2 fruit fly cellular contexts compared by ENCODE assay signal in genomic region chr3L:4545731-4546130, dm6.
A peak's percentile ranks its signal among the peaks of the same experiment; 100 is the strongest.
TF ChIP-seq lines count a peak whose summit lies in the region.

No protein-coding gene starts in this region.

TF ChIP-seq in whole organism, embryonic, 481 proteins besides CTCF, POLR2A, EP300 and RAD21 (continued from another document):
- no peak for TF ChIP-seq CG13624 (GFP tag; optimal IDR thresholded peaks at IDR 0.05; lab: Kevin White, UChicago)
- 0 out of 3 replicates have a peak, but pooled peaks have one; percentile 21 for TF ChIP-seq CG17361 (GFP tag; IDR thresholded peaks at IDR 0.05; lab: Robert Waterston, UW)
- peak; percentile 7 for TF ChIP-seq CG10979 (tag; optimal IDR thresholded peaks at IDR 0.05; lab: Kevin White, UChicago)
- no peak for TF ChIP-seq NFAT (GFP tag; IDR thresholded peaks at IDR 0.05; lab: Robert Waterston, UW)
- peak; percentile 27 for TF ChIP-seq phol (tag; optimal IDR thresholded peaks at IDR 0.05; lab: Kevin White, UChicago)
- no peak for TF ChIP-seq CG18476 (GFP tag; optimal IDR thresholded peaks at IDR 0.05; lab: Kevin White, UChicago)
- peak; percentile 20 for TF ChIP-seq gem (tag; optimal IDR thresholded peaks at IDR 0.05; lab: Kevin White, UChicago)
- TF ChIP-seq Drgx (GFP tag; IDR thresholded peaks at IDR 0.05; lab: Robert Waterston, UW), result peak; percentile 17; the same call in 1 of the 2 replicates
- no peak for TF ChIP-seq Mes4 (GFP tag; optimal IDR thresholded peaks at IDR 0.05; lab: Kevin White, UChicago)
- no peak for TF ChIP-seq gfzf (GFP tag; optimal IDR thresholded peaks at IDR 0.05; lab: Kevin White, UChicago)
- TF ChIP-seq CG34224 (GFP tag; IDR thresholded peaks at IDR 0.05; lab: Robert Waterston, UW; ENCODE audit: partially characterized antibody), result no peak
- peak; percentile 27 for TF ChIP-seq zf30C (GFP tag; optimal IDR thresholded peaks at IDR 0.05; lab: Kevin White, UChicago)
- TF ChIP-seq z (GFP tag; IDR thresholded peaks at IDR 0.05; lab: Robert Waterston, UW), result no peak
- no peak for TF ChIP-seq slp2 (GFP tag; optimal IDR thresholded peaks at IDR 0.05; lab: Kevin White, UChicago)
- no peak for TF ChIP-seq CG12071 (GFP tag; optimal IDR thresholded peaks at IDR 0.05; lab: Kevin White, UChicago)
- TF ChIP-seq NfI (GFP tag; optimal IDR thresholded peaks at IDR 0.05; lab: Kevin White, UChicago), result no peak
- TF ChIP-seq nom (GFP tag; optimal IDR thresholded peaks at IDR 0.05; lab: Kevin White, UChicago), result no peak
- TF ChIP-seq CG3281 (GFP tag; optimal IDR thresholded peaks at IDR 0.05; lab: Kevin White, UChicago), result no peak
- TF ChIP-seq h (optimal IDR thresholded peaks at IDR 0.05; lab: Kevin White, UChicago), result no peak
- no peak for TF ChIP-seq klu (GFP tag; IDR thresholded peaks at IDR 0.05; lab: Robert Waterston, UW)
- TF ChIP-seq Fer1 (GFP tag; optimal IDR thresholded peaks at IDR 0.05; lab: Kevin White, UChicago), result no peak
- no peak for TF ChIP-seq slou (GFP tag; optimal IDR thresholded peaks at IDR 0.05; lab: Kevin White, UChicago)
- TF ChIP-seq gcm (GFP tag; optimal IDR thresholded peaks at IDR 0.05; lab: Kevin White, UChicago), result no peak
- TF ChIP-seq btn (GFP tag; optimal IDR thresholded peaks at IDR 0.05; lab: Kevin White, UChicago), result no peak
- TF ChIP-seq CG15073 (GFP tag; optimal IDR thresholded peaks at IDR 0.05; lab: Kevin White, UChicago), result no peak
- no peak for TF ChIP-seq Awh (GFP tag; IDR thresholded peaks at IDR 0.05; lab: Robert Waterston, UW)
- no peak for TF ChIP-seq sens-2 (GFP tag; IDR thresholded peaks at IDR 0.05; lab: Robert Waterston, UW)
- TF ChIP-seq NC2α (GFP tag; optimal IDR thresholded peaks at IDR 0.05; lab: Kevin White, UChicago), result no peak
- no peak for TF ChIP-seq CG6854 (GFP tag; optimal IDR thresholded peaks at IDR 0.05; lab: Kevin White, UChicago)
- TF ChIP-seq CG1603 (tag; optimal IDR thresholded peaks at IDR 0.05; lab: Kevin White, UChicago), result no peak
- no peak for TF ChIP-seq NC2β (GFP tag; optimal IDR thresholded peaks at IDR 0.05; lab: Kevin White, UChicago)
- peak; percentile 22 for TF ChIP-seq Ets65A (GFP tag; lab: Kevin White, UChicago)
- TF ChIP-seq caup (GFP tag; optimal IDR thresholded peaks at IDR 0.05; lab: Kevin White, UChicago; ENCODE audit: severe bottlenecking), result no peak
- TF ChIP-seq CG18619 (GFP tag; optimal IDR thresholded peaks at IDR 0.05; lab: Kevin White, UChicago), result no peak
- no peak for TF ChIP-seq HLHmδ (GFP tag; optimal IDR thresholded peaks at IDR 0.05; lab: Kevin White, UChicago)

TF ChIP-seq in whole organism, prepupa, 60 proteins besides CTCF, POLR2A, EP300 and RAD21 (continued from another document):
- TF ChIP-seq CG11762 (GFP tag; optimal IDR thresholded peaks at IDR 0.05; lab: Kevin White, UChicago; ENCODE audit: insufficient read depth) (peak; percentile 43), CG3032 (tag; optimal IDR thresholded peaks at IDR 0.05; lab: Kevin White, UChicago) (peak; percentile 55), Smox (GFP tag; optimal IDR thresholded peaks at IDR 0.05; lab: Kevin White, UChicago) (peak; percentile 45), CG31627 (GFP tag; optimal IDR thresholded peaks at IDR 0.05; lab: Kevin White, UChicago) (peak; percentile 54), salr (GFP tag; optimal IDR thresholded peaks at IDR 0.05; lab: Kevin White, UChicago) (peak in 1 of 2 experiments; percentile 68), Blimp-1 (GFP tag; optimal IDR thresholded peaks at IDR 0.05; lab: Kevin White, UChicago) (no peak), topi (GFP tag; optimal IDR thresholded peaks at IDR 0.05; lab: Kevin White, UChicago) (peak; percentile 63), Eip75B (GFP tag; optimal IDR thresholded peaks at IDR 0.05; lab: Kevin White, UChicago) (peak; percentile 70), eg (GFP tag; IDR thresholded peaks at IDR 0.05; lab: Robert Waterston, UW) (no peak; the same call in 1 of the 3 replicates), Eip78C (GFP tag; lab: Kevin White, UChicago) (peak; percentile 95), dsx (GFP tag; optimal IDR thresholded peaks at IDR 0.05; lab: Kevin White, UChicago; ENCODE audit: poor library complexity, severe bottlenecking) (peak; percentile 72), CG10669 (GFP tag; optimal IDR thresholded peaks at IDR 0.05; lab: Kevin White, UChicago) (peak; percentile 65), acj6 (GFP tag; optimal IDR thresholded peaks at IDR 0.05; lab: Kevin White, UChicago) (peak; percentile 71), Hr39 (GFP tag; optimal IDR thresholded peaks at IDR 0.05; lab: Kevin White, UChicago) (peak; percentile 46), esn (GFP tag; optimal IDR thresholded peaks at IDR 0.05; lab: Kevin White, UChicago) (peak; percentile 59), CG8119 (GFP tag; IDR thresholded peaks at IDR 0.05; lab: Robert Waterston, UW) (peak; percentile 59; the same call in 2 of the 3 replicates), dac (GFP tag; optimal IDR thresholded peaks at IDR 0.05; lab: Kevin White, UChicago) (peak; percentile 46), CG34406 (GFP tag; optimal IDR thresholded peaks at IDR 0.05; lab: Kevin White, UChicago) (peak; percentile 51), CG6276 (GFP tag; optimal IDR thresholded peaks at IDR 0.05; lab: Kevin White, UChicago) (peak; percentile 52), CG11902 (GFP tag; optimal IDR thresholded peaks at IDR 0.05; lab: Kevin White, UChicago) (peak; percentile 16), achi (GFP tag; optimal IDR thresholded peaks at IDR 0.05; lab: Kevin White, UChicago) (peak; percentile 61), svp (GFP tag; lab: Kevin White, UChicago) (peak; percentile 76), pdm3 (GFP tag; optimal IDR thresholded peaks at IDR 0.05; lab: Kevin White, UChicago) (peak; percentile 69), CG3919 (GFP tag; optimal IDR thresholded peaks at IDR 0.05; lab: Kevin White, UChicago) (peak; percentile 73), Lpt (GFP tag; optimal IDR thresholded peaks at IDR 0.05; lab: Kevin White, UChicago) (peak; percentile 39), ss (GFP tag; optimal IDR thresholded peaks at IDR 0.05; lab: Kevin White, UChicago) (peak in 1 of 2 experiments; percentile 56), CG8319 (GFP tag; optimal IDR thresholded peaks at IDR 0.05; lab: Kevin White, UChicago) (peak; percentile 43), Eip93F (GFP tag; optimal IDR thresholded peaks at IDR 0.05; lab: Kevin White, UChicago) (no peak), Gug (GFP tag; IDR thresholded peaks at IDR 0.05; lab: Robert Waterston, UW) (no peak), Sox14 (GFP tag; optimal IDR thresholded peaks at IDR 0.05; lab: Kevin White, UChicago) (peak; percentile 62), CG10631 (GFP tag; optimal IDR thresholded peaks at IDR 0.05; lab: Kevin White, UChicago) (peak; percentile 68), CG6163 (GFP tag; IDR thresholded peaks at IDR 0.05; lab: Robert Waterston, UW) (peak; percentile 69), CG6792 (GFP tag; optimal IDR thresholded peaks at IDR 0.05; lab: Kevin White, UChicago) (peak; percentile 65), CG9139 (GFP tag; optimal IDR thresholded peaks at IDR 0.05; lab: Kevin White, UChicago) (no peak), fd85E (GFP tag; optimal IDR thresholded peaks at IDR 0.05; lab: Kevin White, UChicago) (no peak)
